Worm (Caenorhabditis elegans) whole organism, L4/young adult: ENCODE data around the gene nhx-9.

Experiments used
- W03F9.2 ChIP-seq: fragments of 150-350 bp; optimal IDR thresholded peaks from 2 replicates; lab custom pipeline; 2014; ENCODE audit warnings: missing biosample characterization, missing genetic modification characterization
- dao-5 ChIP-seq: sonication (generic microtip); optimal IDR thresholded peaks from 2 replicates; lab custom pipeline; 2016; ENCODE audit warnings: missing genotype, missing genetic modification characterization, moderate library complexity, missing compliant biosample characterization
- him-1 ChIP-seq: sonication (generic microtip); optimal IDR thresholded peaks from 2 replicates; lab custom pipeline; 2016; ENCODE audit warnings: missing genotype, missing genetic modification reagents, missing genetic modification characterization, missing compliant biosample characterization

The nhx-9 gene

ce11 chrIV:11930572-11930971, at the start of gene nhx-9:
Gene nhx-9, plus strand, starts transcription at chrIV:11930872.
- no peak for TF ChIP-seq W03F9.2 (tag; lab: Kevin White, UChicago)
- no peak for TF ChIP-seq dao-5 (tag; lab: Kevin White, UChicago)
- no peak for TF ChIP-seq him-1 (tag; lab: Kevin White, UChicago)

ce11 chrIV:11882534-11882933, 48.1 kb upstream of the nhx-9 start:
- TF ChIP-seq dao-5 (tag; lab: Kevin White, UChicago) = no peak
- TF ChIP-seq him-1 (tag; lab: Kevin White, UChicago) = no peak
- TF ChIP-seq W03F9.2 (tag; lab: Kevin White, UChicago) = no peak

ce11 chrIV:11883478-11883877, 47.2 kb upstream of the nhx-9 start:
- TF ChIP-seq W03F9.2 (tag; lab: Kevin White, UChicago) (no peak), him-1 (tag; lab: Kevin White, UChicago) (no peak), dao-5 (tag; lab: Kevin White, UChicago) (no peak)

- TF ChIP-seq W03F9.2 (tag; lab: Kevin White, UChicago) (no peak), him-1 (tag; lab: Kevin White, UChicago) (no peak), dao-5 (tag; lab: Kevin White, UChicago) (no peak)
Observed at ce11 chrIV:11885313-11885712, 45.4 kb upstream of the nhx-9 start, which contains the start of gene let-653. Gene let-653, plus strand, starts transcription at chrIV:11885613.

ce11 chrIV:11892545-11892944, 38.1 kb upstream of the nhx-9 start:
- TF ChIP-seq W03F9.2 (tag; lab: Kevin White, UChicago) = no peak
- no peak for TF ChIP-seq him-1 (tag; lab: Kevin White, UChicago)
- no peak for TF ChIP-seq dao-5 (tag; lab: Kevin White, UChicago)

ce11 chrIV:11893336-11893735, 37.3 kb upstream of the nhx-9 start:
- TF ChIP-seq him-1 (tag; lab: Kevin White, UChicago) = no peak
- no peak for TF ChIP-seq dao-5 (tag; lab: Kevin White, UChicago)
- TF ChIP-seq W03F9.2 (tag; lab: Kevin White, UChicago) = no peak

ce11 chrIV:11897710-11898109, 33.0 kb upstream of the nhx-9 start:
- no peak for TF ChIP-seq dao-5 (tag; lab: Kevin White, UChicago)

ce11 chrIV:11899358-11899757, 31.3 kb upstream of the nhx-9 start, which contains the start of gene nhr-43:
Gene nhr-43, plus strand, starts transcription at chrIV:11899590.
- TF ChIP-seq him-1 (tag; lab: Kevin White, UChicago) (no peak), dao-5 (tag; lab: Kevin White, UChicago) (no peak), W03F9.2 (tag; lab: Kevin White, UChicago) (no peak)

ce11 chrIV:11900399-11900798, 30.3 kb upstream of the nhx-9 start:
- TF ChIP-seq dao-5 (tag; lab: Kevin White, UChicago) = no peak
- TF ChIP-seq him-1 (tag; lab: Kevin White, UChicago) = no peak
- no peak for TF ChIP-seq W03F9.2 (tag; lab: Kevin White, UChicago)

ce11 chrIV:11901215-11901614, 29.5 kb upstream of the nhx-9 start:
- no peak for TF ChIP-seq him-1 (tag; lab: Kevin White, UChicago)
- TF ChIP-seq dao-5 (tag; lab: Kevin White, UChicago) = no peak
- no peak for TF ChIP-seq W03F9.2 (tag; lab: Kevin White, UChicago)

ce11 chrIV:11902832-11903231, 27.8 kb upstream of the nhx-9 start:
- TF ChIP-seq dao-5 (tag; lab: Kevin White, UChicago) (no peak), him-1 (tag; lab: Kevin White, UChicago) (no peak), W03F9.2 (tag; lab: Kevin White, UChicago) (no peak)

ce11 chrIV:11903676-11904075, 27.0 kb upstream of the nhx-9 start:
- no peak for TF ChIP-seq him-1 (tag; lab: Kevin White, UChicago)
- no peak for TF ChIP-seq W03F9.2 (tag; lab: Kevin White, UChicago)
- TF ChIP-seq dao-5 (tag; lab: Kevin White, UChicago) = no peak

- TF ChIP-seq him-1 (tag; lab: Kevin White, UChicago) (no peak), W03F9.2 (tag; lab: Kevin White, UChicago) (no peak), dao-5 (tag; lab: Kevin White, UChicago) (no peak)
Observed at ce11 chrIV:11908733-11909132, 21.9 kb upstream of the nhx-9 start.

ce11 chrIV:11911723-11912122, 18.9 kb upstream of the nhx-9 start, which contains the start of gene VZK822L.2:
Gene VZK822L.2, plus strand, starts transcription at chrIV:11912023.
- TF ChIP-seq him-1 (tag; lab: Kevin White, UChicago) (no peak), W03F9.2 (tag; lab: Kevin White, UChicago) (no peak), dao-5 (tag; lab: Kevin White, UChicago) (no peak)
